Worm (Caenorhabditis elegans) whole organism, early embryonic: ENCODE data around the gene C50E10.1.

Experiments used
- ama-1 ChIP-seq: fragments of 150-350 bp; optimal IDR thresholded peaks from 2 replicates; lab custom pipeline; 2014
- ceh-13 ChIP-seq: fragments of 200-800 bp; sonication (Bioruptor generic); optimal IDR thresholded peaks from 2 replicates; lab custom pipeline; 2018; ENCODE audit warnings: mild to moderate bottlenecking, missing genetic modification characterization, missing compliant biosample characterization
- hmbx-1 ChIP-seq: sonication (generic microtip); optimal IDR thresholded peaks from 2 replicates; lab custom pipeline; 2016; ENCODE audit warnings: mild to moderate bottlenecking, missing genetic modification characterization, missing compliant biosample characterization
- sea-1 ChIP-seq: fragments of 200-800 bp; sonication (Bioruptor generic); conservative IDR thresholded peaks from 2 replicates; pipeline ENCODE4 v1.3.6; 2022; ENCODE audit warnings: missing genetic modification characterization, missing compliant biosample characterization

- TF ChIP-seq ceh-13 (GFP tag; lab: Kevin White, UChicago) (no peak), ama-1 (lab: Kevin White, UChicago) (no peak), hmbx-1 (no peak), sea-1 (GFP tag; lab: Robert Waterston, UW) (no peak)
Measured at ce11 chrII:12300680-12301079, 1.6 kb downstream of the C50E10.1 start.
